Worm (Caenorhabditis elegans): Measurements from ENCODE around the gene ubh-3.

Gene ubh-3

ce11 chrV:6514887-6515324 is 6.3 kb upstream of the ubh-3 start, which contains the start of gene dpy-11 (continued):
- TF ChIP-seq elt-3 (tag; optimal IDR thresholded peaks at IDR 0.05) (peak in 2 of 6 experiments; percentile 12 to 43), mab-9 (GFP tag; IDR thresholded peaks at IDR 0.05) (no peak), zip-4 (GFP tag; optimal IDR thresholded peaks at IDR 0.05) (no peak), unc-98 (GFP tag; IDR thresholded peaks at IDR 0.05) (no peak), snu-23 (GFP tag; optimal IDR thresholded peaks at IDR 0.05) (peak; percentile 65), ztf-11 (tag; optimal IDR thresholded peaks at IDR 0.05) (no peak), ceh-63 (GFP tag; optimal IDR thresholded peaks at IDR 0.05) (no peak), alr-1 (tag; optimal IDR thresholded peaks at IDR 0.05; ENCODE audit: borderline replicate concordance) (no peak), nhr-19 (GFP tag; conservative IDR thresholded peaks at IDR 0.05) (peak; percentile 44; the same call in 1 of the 2 replicates), sup-37 (GFP tag; optimal IDR thresholded peaks at IDR 0.05) (no peak), ama-1 (optimal IDR thresholded peaks at IDR 0.05) (peak; percentile 92), jun-1 (tag; optimal IDR thresholded peaks at IDR 0.05) (no peak), isw-1 (GFP tag; IDR thresholded peaks at IDR 0.05) (no peak), nhr-237 (tag; optimal IDR thresholded peaks at IDR 0.05) (no peak), unc-86 (tag; optimal IDR thresholded peaks at IDR 0.05) (no peak), fkh-4 (tag; optimal IDR thresholded peaks at IDR 0.05; ENCODE audit: borderline replicate concordance) (no peak), egl-27 (tag; optimal IDR thresholded peaks at IDR 0.05) (no peak), grh-1 (GFP tag; IDR thresholded peaks at IDR 0.05) (0 out of 2 replicates have a peak, but pooled peaks have one; percentile 33), lin-39 (tag; optimal IDR thresholded peaks at IDR 0.05) (no peak), efl-1 (optimal IDR thresholded peaks at IDR 0.05) (no peak), efl-1 (GFP tag; optimal IDR thresholded peaks at IDR 0.05 in 1 of 2) (peak in 1 of 2 experiments; percentile 89), ceh-82 (tag; optimal IDR thresholded peaks at IDR 0.05) (peak in 1 of 3 experiments; percentile 11), pax-3 (tag; optimal IDR thresholded peaks at IDR 0.05) (no peak), rnt-1 (tag; optimal IDR thresholded peaks at IDR 0.05) (peak; percentile 23), fkh-10 (GFP tag; optimal IDR thresholded peaks at IDR 0.05) (no peak), fkh-8 (tag; optimal IDR thresholded peaks at IDR 0.05) (no peak), aha-1 (tag; optimal IDR thresholded peaks at IDR 0.05) (no peak), irx-1 (tag; optimal IDR thresholded peaks at IDR 0.05) (no peak), mef-2 (tag; optimal IDR thresholded peaks at IDR 0.05) (no peak), efl-3 (GFP tag; optimal IDR thresholded peaks at IDR 0.05) (no peak), nhr-11 (tag; optimal IDR thresholded peaks at IDR 0.05) (no peak), lin-14 (GFP tag; optimal IDR thresholded peaks at IDR 0.05) (peak; percentile 39), F16B12.6 (tag; optimal IDR thresholded peaks at IDR 0.05) (no peak), xbp-1 (tag; optimal IDR thresholded peaks at IDR 0.05) (no peak), tlp-1 (tag; optimal IDR thresholded peaks at IDR 0.05) (no peak), fos-1 (tag; optimal IDR thresholded peaks at IDR 0.05) (no peak), nhr-85 (tag) (peak; percentile 70), pag-3 (tag; optimal IDR thresholded peaks at IDR 0.05; ENCODE audit: borderline replicate concordance, insufficient read depth) (no peak), nhr-90 (tag; optimal IDR thresholded peaks at IDR 0.05; ENCODE audit: poor library complexity) (peak; percentile 44), Y116A8C.19 (tag; optimal IDR thresholded peaks at IDR 0.05; ENCODE audit: borderline replicate concordance) (no peak), C16A3.4 (tag; optimal IDR thresholded peaks at IDR 0.05) (no peak), lsy-2 (tag; optimal IDR thresholded peaks at IDR 0.05) (no peak), hlh-4 (tag; optimal IDR thresholded peaks at IDR 0.05) (no peak), hpl-2 (GFP tag; optimal IDR thresholded peaks at IDR 0.05) (no peak), zag-1 (tag; optimal IDR thresholded peaks at IDR 0.05) (no peak), unc-30 (tag; optimal IDR thresholded peaks at IDR 0.05) (no peak), lir-3 (tag; optimal IDR thresholded peaks at IDR 0.05; ENCODE audit: poor library complexity) (peak; percentile 30), hlh-17 (GFP tag; optimal IDR thresholded peaks at IDR 0.05; ENCODE audit: borderline replicate concordance) (no peak), ets-5 (GFP tag; IDR thresholded peaks at IDR 0.05) (no peak), dsc-1 (tag; optimal IDR thresholded peaks at IDR 0.05) (no peak), C04F5.9 (tag; optimal IDR thresholded peaks at IDR 0.05) (no peak), nhr-20 (tag; optimal IDR thresholded peaks at IDR 0.05) (no peak), mep-1 (tag; optimal IDR thresholded peaks at IDR 0.05) (no peak)
